Worm (Caenorhabditis elegans): ENCODE results near the gene C09G5.7.

C09G5.7 gene

ce11 chrII:10714262-10714933 is at the start of gene C09G5.7, which contains the start of gene dph-2:
Gene C09G5.7 (plus strand): TSS chrII:10714883.
Gene dph-2 (minus strand): TSS chrII:10714297.
- no peak for TF ChIP-seq W03F9.2 (tag; optimal IDR thresholded peaks at IDR 0.05)
- TF ChIP-seq dao-5 (tag; optimal IDR thresholded peaks at IDR 0.05) = no peak
- TF ChIP-seq him-1 (tag; optimal IDR thresholded peaks at IDR 0.05) = no peak

ce11 chrII:10665031-10665430 is 49.7 kb upstream of the C09G5.7 start, which contains the start of gene D2089.3:
Gene D2089.3 (minus strand): TSS chrII:10665131.
- no peak for TF ChIP-seq dao-5 (tag; optimal IDR thresholded peaks at IDR 0.05)
- no peak for TF ChIP-seq W03F9.2 (tag; optimal IDR thresholded peaks at IDR 0.05)
- no peak for TF ChIP-seq him-1 (tag; optimal IDR thresholded peaks at IDR 0.05)

ce11 chrII:10675302-10675701 is 39.4 kb upstream of the C09G5.7 start, which contains the start of gene ptb-1:
Gene ptb-1 (plus strand): TSS chrII:10675602.
- TF ChIP-seq dao-5 (tag; optimal IDR thresholded peaks at IDR 0.05) (no peak), him-1 (tag; optimal IDR thresholded peaks at IDR 0.05) (no peak), W03F9.2 (tag; optimal IDR thresholded peaks at IDR 0.05) (no peak)

- no peak for TF ChIP-seq W03F9.2 (tag; optimal IDR thresholded peaks at IDR 0.05)
- no peak for TF ChIP-seq him-1 (tag; optimal IDR thresholded peaks at IDR 0.05)
- TF ChIP-seq dao-5 (tag; optimal IDR thresholded peaks at IDR 0.05) = no peak
Measured at ce11 chrII:10680130-10680529, 34.6 kb upstream of the C09G5.7 start.

ce11 chrII:10680614-10681013 is 34.1 kb upstream of the C09G5.7 start:
- TF ChIP-seq him-1 (tag; optimal IDR thresholded peaks at IDR 0.05) = no peak
- no peak for TF ChIP-seq W03F9.2 (tag; optimal IDR thresholded peaks at IDR 0.05)
- TF ChIP-seq dao-5 (tag; optimal IDR thresholded peaks at IDR 0.05) = no peak

- TF ChIP-seq him-1 (tag; optimal IDR thresholded peaks at IDR 0.05) = no peak
- no peak for TF ChIP-seq W03F9.2 (tag; optimal IDR thresholded peaks at IDR 0.05)
- no peak for TF ChIP-seq dao-5 (tag; optimal IDR thresholded peaks at IDR 0.05)
Measured at ce11 chrII:10684954-10685353, 29.7 kb upstream of the C09G5.7 start.

- TF ChIP-seq W03F9.2 (tag; optimal IDR thresholded peaks at IDR 0.05) (no peak), dao-5 (tag; optimal IDR thresholded peaks at IDR 0.05) (no peak), him-1 (tag; optimal IDR thresholded peaks at IDR 0.05) (no peak)
Measured at ce11 chrII:10693655-10694054, 21.0 kb upstream of the C09G5.7 start, which contains the start of gene gbh-1. Gene gbh-1 (minus strand): TSS chrII:10693803.

ce11 chrII:10694713-10695112 is 20.0 kb upstream of the C09G5.7 start, which contains the start of gene lgc-57:
Gene lgc-57 (plus strand): TSS chrII:10695013.
- TF ChIP-seq W03F9.2 (tag; optimal IDR thresholded peaks at IDR 0.05) (no peak), dao-5 (tag; optimal IDR thresholded peaks at IDR 0.05) (no peak), him-1 (tag; optimal IDR thresholded peaks at IDR 0.05) (no peak)

- TF ChIP-seq W03F9.2 (tag; optimal IDR thresholded peaks at IDR 0.05) = no peak
- TF ChIP-seq him-1 (tag; optimal IDR thresholded peaks at IDR 0.05) = no peak
- no peak for TF ChIP-seq dao-5 (tag; optimal IDR thresholded peaks at IDR 0.05)
Measured at ce11 chrII:10696060-10696459, 18.6 kb upstream of the C09G5.7 start.

- TF ChIP-seq W03F9.2 (tag; optimal IDR thresholded peaks at IDR 0.05) = no peak
- no peak for TF ChIP-seq dao-5 (tag; optimal IDR thresholded peaks at IDR 0.05)
- no peak for TF ChIP-seq him-1 (tag; optimal IDR thresholded peaks at IDR 0.05)
Measured at ce11 chrII:10703594-10704384, 10.9 kb upstream of the C09G5.7 start, which contains the start of gene col-79. Gene col-79 (plus strand): TSS chrII:10703613.

ce11 chrII:10704575-10705170 is 10.0 kb upstream of the C09G5.7 start, which contains the start of gene col-39:
Gene col-39 (plus strand): TSS chrII:10704916.
- TF ChIP-seq dao-5 (tag; optimal IDR thresholded peaks at IDR 0.05) (no peak), W03F9.2 (tag; optimal IDR thresholded peaks at IDR 0.05) (no peak), him-1 (tag; optimal IDR thresholded peaks at IDR 0.05) (no peak)

ce11 chrII:10705347-10705996 is 9.2 kb upstream of the C09G5.7 start:
- no peak for TF ChIP-seq him-1 (tag; optimal IDR thresholded peaks at IDR 0.05)
- no peak for TF ChIP-seq W03F9.2 (tag; optimal IDR thresholded peaks at IDR 0.05)
- no peak for TF ChIP-seq dao-5 (tag; optimal IDR thresholded peaks at IDR 0.05)

- TF ChIP-seq W03F9.2 (tag; optimal IDR thresholded peaks at IDR 0.05) (no peak), him-1 (tag; optimal IDR thresholded peaks at IDR 0.05) (no peak), dao-5 (tag; optimal IDR thresholded peaks at IDR 0.05) (no peak)
Measured at ce11 chrII:10706038-10706437, 8.6 kb upstream of the C09G5.7 start.

Measured in whole organism, L4/young adult.